Worm (Caenorhabditis elegans) whole organism, midembryonic: Measurements from ENCODE around the gene ZK1236.9.

Experiments
- T22C8.4 ChIP-seq: fragments of 200-800 bp; sonication (Bioruptor generic); IDR thresholded peaks from 2 replicates; pipeline ENCODE4 v1.3.6; 2022; ENCODE audit warnings: missing genetic modification characterization, missing compliant biosample characterization
- cog-1 ChIP-seq: sonication (generic microtip); optimal IDR thresholded peaks from 2 replicates; lab custom pipeline; 2016; ENCODE audit warnings: missing genetic modification characterization, missing compliant biosample characterization
- flt-1 ChIP-seq: fragments of 200-800 bp; sonication (Bioruptor generic); IDR thresholded peaks from 2 replicates; pipeline ENCODE4 v1.3.6; 2022; ENCODE audit warnings: missing genetic modification characterization, missing compliant biosample characterization
- klf-2 ChIP-seq: fragments of 200-800 bp; sonication (Bioruptor generic); conservative IDR thresholded peaks from 2 replicates; pipeline ENCODE4 v1.3.6; 2022; ENCODE audit warnings: missing genetic modification reagents, missing genetic modification characterization, missing compliant biosample characterization
- med-1 ChIP-seq: sonication (generic microtip); optimal IDR thresholded peaks from 2 replicates; lab custom pipeline; 2017; ENCODE audit warnings: missing genetic modification characterization, mild to moderate bottlenecking, missing compliant biosample characterization, antibody characterized with exemption, missing genetic modification reagents; ENCODE audit not compliant: insufficient read depth
- tab-1 ChIP-seq: fragments of 200-800 bp; sonication (Bioruptor generic); IDR thresholded peaks from 2 replicates; pipeline ENCODE4 v1.3.6; 2022; ENCODE audit warnings: missing genetic modification characterization, missing compliant biosample characterization
- ztf-23 ChIP-seq: fragments of 200-800 bp; sonication (Bioruptor generic); IDR thresholded peaks from 2 replicates; pipeline ENCODE4 v1.3.6; 2022; ENCODE audit warnings: missing genetic modification reagents, missing genetic modification characterization, missing compliant biosample characterization
- ztf-29 ChIP-seq: fragments of 200-800 bp; sonication (Bioruptor generic); IDR thresholded peaks from 2 replicates; pipeline ENCODE4 v1.3.6; 2022; ENCODE audit warnings: missing genetic modification reagents, missing genetic modification characterization, missing compliant biosample characterization

ce11 chrIII:8410747-8411146, 24.2 kb downstream of the ZK1236.9 start:
- TF ChIP-seq tab-1 (GFP tag; lab: Robert Waterston, UW) (no peak), cog-1 (tag; lab: Kevin White, UChicago) (no peak), klf-2 (GFP tag; lab: Robert Waterston, UW) (no peak), med-1 (GFP tag; lab: Kevin White, UChicago) (no peak), flt-1 (GFP tag; lab: Robert Waterston, UW) (no peak), ztf-23 (GFP tag; lab: Robert Waterston, UW) (no peak), ztf-29 (no peak), T22C8.4 (no peak)
